Fruit fly (Drosophila melanogaster) whole organism, embryonic: Measurements from ENCODE around the gene Rad17.

Experiments
- Abd-B ChIP-seq: fragments of 200-800 bp; sonication (Bioruptor generic); optimal IDR thresholded peaks from 2 replicates; lab custom pipeline; 2018; ENCODE audit warnings: missing biosample characterization, mild to moderate bottlenecking, missing genetic modification characterization, moderate library complexity
- Aef1 ChIP-seq: fragments of 200-800 bp; sonication (Bioruptor generic); IDR thresholded peaks from 3 replicates; pipeline ENCODE4 v1.3.6; 2022; ENCODE audit warnings: missing biosample characterization, missing genetic modification characterization
- Bteb2 ChIP-seq: fragments of 200-800 bp; sonication (Bioruptor generic); optimal IDR thresholded peaks from 2 replicates; lab custom pipeline; 2016; ENCODE audit warnings: missing biosample characterization, missing genetic modification characterization
- CG10274 ChIP-seq: fragments of 200-800 bp; sonication (Bioruptor generic); optimal IDR thresholded peaks from 3 replicates; lab custom pipeline; 2017; ENCODE audit warnings: missing biosample characterization, mild to moderate bottlenecking, missing genetic modification characterization
- CG10462 ChIP-seq: fragments of 200-800 bp; sonication (Bioruptor generic); optimal IDR thresholded peaks from 2 replicates; lab custom pipeline; 2016; ENCODE audit warnings: missing biosample characterization, missing genetic modification characterization
- CG11504 ChIP-seq: fragments of 200-800 bp; sonication (Bioruptor generic); optimal IDR thresholded peaks from 3 replicates; lab custom pipeline; 2019; ENCODE audit warnings: missing biosample characterization, mild to moderate bottlenecking, missing genetic modification characterization, moderate library complexity
- CG11695 ChIP-seq: fragments of 200-800 bp; sonication (Bioruptor generic); IDR thresholded peaks from 3 replicates; pipeline ENCODE4 v1.3.6; 2022; ENCODE audit warnings: missing biosample characterization, missing genetic modification characterization
- CG11723 ChIP-seq: fragments of 200-800 bp; sonication (Bioruptor generic); optimal IDR thresholded peaks from 2 replicates; lab custom pipeline; 2017; ENCODE audit warnings: missing biosample characterization, mild to moderate bottlenecking, missing genetic modification characterization
- CG1233 ChIP-seq: fragments of 200-800 bp; sonication (Bioruptor generic); optimal IDR thresholded peaks from 4 replicates; lab custom pipeline; 2018; ENCODE audit warnings: missing biosample characterization, mild to moderate bottlenecking, missing genetic modification characterization
- CG1529 ChIP-seq: fragments of 200-800 bp; sonication (Bioruptor generic); optimal IDR thresholded peaks from 3 replicates; lab custom pipeline; 2018; ENCODE audit warnings: missing biosample characterization, missing genetic modification characterization
- CG17361 ChIP-seq: fragments of 200-800 bp; sonication (Bioruptor generic); IDR thresholded peaks from 3 replicates; pipeline ENCODE4 v1.3.6; 2022; ENCODE audit warnings: missing biosample characterization, missing genetic modification characterization
- CG18262 ChIP-seq: fragments of 200-800 bp; optimal IDR thresholded peaks from 3 replicates; lab custom pipeline; 2019; ENCODE audit warnings: missing biosample characterization, mild to moderate bottlenecking, missing genetic modification characterization, moderate library complexity
- CG2712 ChIP-seq: fragments of 200-800 bp; optimal IDR thresholded peaks from 3 replicates; lab custom pipeline; 2019; ENCODE audit warnings: missing biosample characterization, mild to moderate bottlenecking, missing genetic modification characterization, moderate library complexity
- CG2875 ChIP-seq: fragments of 200-800 bp; sonication (Bioruptor generic); optimal IDR thresholded peaks from 2 replicates; lab custom pipeline; 2017; ENCODE audit warnings: missing biosample characterization, mild to moderate bottlenecking, missing genetic modification characterization, missing genetic modification reagents
- CG4404 ChIP-seq: fragments of 200-800 bp; sonication (Bioruptor generic); IDR thresholded peaks from 2 replicates; pipeline ENCODE4 v1.3.6; 2022; ENCODE audit warnings: missing biosample characterization, missing genetic modification characterization
- CG4854 ChIP-seq: fragments of 200-800 bp; sonication (Bioruptor generic); optimal IDR thresholded peaks from 2 replicates; lab custom pipeline; 2016; ENCODE audit warnings: missing biosample characterization, missing genetic modification characterization, inconsistent platforms
- CG6689 ChIP-seq: fragments of 200-800 bp; sonication (Bioruptor generic); IDR thresholded peaks from 2 replicates; pipeline ENCODE4 v1.3.6; 2022; ENCODE audit warnings: missing biosample characterization, missing genetic modification characterization
- CG7271 ChIP-seq: fragments of 200-800 bp; sonication (Bioruptor generic); optimal IDR thresholded peaks from 2 replicates; lab custom pipeline; 2018; ENCODE audit warnings: missing biosample characterization, mild to moderate bottlenecking, missing genetic modification characterization, moderate library complexity
- CG8765 ChIP-seq: fragments of 200-800 bp; sonication (Bioruptor generic); IDR thresholded peaks from 2 replicates; pipeline ENCODE4 v1.3.6; 2022; ENCODE audit warnings: missing biosample characterization, missing genetic modification characterization
- Camta ChIP-seq: fragments of 200-800 bp; sonication (Bioruptor generic); optimal IDR thresholded peaks from 2 replicates; lab custom pipeline; 2016; ENCODE audit warnings: missing biosample characterization, missing genetic modification characterization
- CrebB ChIP-seq: fragments of 200-800 bp; sonication (Bioruptor generic); optimal IDR thresholded peaks from 3 replicates; lab custom pipeline; 2018; ENCODE audit warnings: missing biosample characterization, mild to moderate bottlenecking, missing genetic modification characterization
- D19B ChIP-seq: fragments of 200-800 bp; sonication (Bioruptor generic); optimal IDR thresholded peaks from 2 replicates; lab custom pipeline; 2017; ENCODE audit warnings: missing biosample characterization, mild to moderate bottlenecking, missing genetic modification characterization
- Drgx ChIP-seq: fragments of 200-800 bp; sonication (Bioruptor generic); IDR thresholded peaks from 2 replicates; pipeline ENCODE4 v1.3.6; 2022; ENCODE audit warnings: missing biosample characterization, missing genetic modification characterization
- E2f2 ChIP-seq: fragments of 200-800 bp; sonication (Bioruptor generic); IDR thresholded peaks from 2 replicates; pipeline ENCODE4 v1.3.6; 2022; ENCODE audit warnings: missing biosample characterization, missing genetic modification characterization
- Eip74EF ChIP-seq, 2 experiments: fragments of 200-800 bp in 1 of 2; fragments of >200 bp in 1 of 2; sonication (Bioruptor generic) in 1 of 2; optimal IDR thresholded peaks; 2 replicates each; lab custom pipeline; 2017 to 2019; ENCODE audit warnings: missing biosample characterization in 2 of 2, missing genetic modification characterization in 2 of 2, mild to moderate bottlenecking in 1 of 2, moderate library complexity in 1 of 2
- Hand ChIP-seq: fragments of 200-800 bp; sonication (Bioruptor generic); optimal IDR thresholded peaks from 2 replicates; lab custom pipeline; 2017; ENCODE audit warnings: mild to moderate bottlenecking, missing biosample characterization, missing genetic modification reagents, missing genetic modification characterization
- Hey ChIP-seq: fragments of 200-800 bp; sonication (Bioruptor generic); optimal IDR thresholded peaks from 3 replicates; lab custom pipeline; 2018; ENCODE audit warnings: missing biosample characterization, mild to moderate bottlenecking, missing genetic modification characterization
- Ptx1 ChIP-seq: fragments of 200-800 bp; sonication (Bioruptor generic); IDR thresholded peaks from 2 replicates; pipeline ENCODE4 v1.3.6; 2022; ENCODE audit warnings: missing biosample characterization, missing genetic modification characterization
- Sox102F ChIP-seq: fragments of 200-800 bp; sonication (Bioruptor generic); optimal IDR thresholded peaks from 2 replicates; lab custom pipeline; 2018; ENCODE audit warnings: missing biosample characterization, mild to moderate bottlenecking, missing genetic modification characterization, moderate library complexity
- Sry-δ ChIP-seq: fragments of 200-800 bp; sonication (Bioruptor generic); optimal IDR thresholded peaks from 2 replicates; lab custom pipeline; 2016; ENCODE audit warnings: missing biosample characterization, missing genetic modification characterization
- Xrp1 ChIP-seq: fragments of 200-800 bp; sonication (Bioruptor generic); IDR thresholded peaks from 2 replicates; pipeline ENCODE4 v1.3.6; 2022; ENCODE audit warnings: missing biosample characterization, missing genetic modification characterization
- az2 ChIP-seq: fragments of 200-800 bp; sonication (Bioruptor generic); optimal IDR thresholded peaks from 3 replicates; lab custom pipeline; 2016; ENCODE audit warnings: missing biosample characterization, missing genetic modification characterization
- chn ChIP-seq: fragments of 200-800 bp; sonication (Bioruptor generic); optimal IDR thresholded peaks from 2 replicates; lab custom pipeline; 2016; ENCODE audit warnings: missing biosample characterization, missing genetic modification characterization
- dan ChIP-seq: fragments of 200-800 bp; sonication (Bioruptor generic); IDR thresholded peaks from 2 replicates; pipeline ENCODE4 v1.3.6; 2022; ENCODE audit warnings: missing biosample characterization, missing genetic modification characterization
- dati ChIP-seq: fragments of 200-800 bp; sonication (Bioruptor generic); IDR thresholded peaks from 2 replicates; pipeline ENCODE4 v1.3.6; 2022; ENCODE audit warnings: missing biosample characterization, missing genetic modification characterization
- fd3F ChIP-seq: fragments of 200-800 bp; sonication (Bioruptor generic); optimal IDR thresholded peaks from 2 replicates; lab custom pipeline; 2018; ENCODE audit warnings: missing biosample characterization, mild to moderate bottlenecking, missing genetic modification characterization, moderate library complexity
- fd64A ChIP-seq: fragments of 200-800 bp; sonication (Bioruptor generic); optimal IDR thresholded peaks from 3 replicates; lab custom pipeline; 2018; ENCODE audit warnings: missing biosample characterization, mild to moderate bottlenecking, missing genetic modification characterization
- jing ChIP-seq: fragments of 200-800 bp; sonication (Bioruptor generic); optimal IDR thresholded peaks from 2 replicates; lab custom pipeline; 2018; ENCODE audit warnings: missing biosample characterization, mild to moderate bottlenecking, missing genetic modification characterization
- nerfin-2 ChIP-seq: fragments of 200-800 bp; sonication (Bioruptor generic); IDR thresholded peaks from 2 replicates; pipeline ENCODE4 v1.3.6; 2022; ENCODE audit warnings: missing biosample characterization, missing genetic modification characterization; ENCODE audit not compliant: partially characterized antibody
- oc ChIP-seq: fragments of 200-800 bp; sonication (Bioruptor generic); optimal IDR thresholded peaks from 2 replicates; lab custom pipeline; 2018; ENCODE audit warnings: missing biosample characterization, mild to moderate bottlenecking, missing genetic modification characterization, moderate library complexity
- onecut ChIP-seq: fragments of 200-800 bp; sonication (Bioruptor generic); IDR thresholded peaks from 2 replicates; pipeline ENCODE4 v1.3.6; 2022; ENCODE audit warnings: missing biosample characterization, missing genetic modification characterization
- pan ChIP-seq, 4 experiments: fragments of >200 bp in 3 of 4; fragments of 200-800 bp in 1 of 4; sonication (Bioruptor generic) in 1 of 4; optimal IDR thresholded peaks in 3 of 4; IDR thresholded peaks in 1 of 4; 2 replicates each; pipeline versions ENCODE4 v1.3.6 to Lab custom; 2017 to 2022; ENCODE audit warnings: missing biosample characterization in 2 of 4, missing genetic modification characterization in 2 of 4, mixed read lengths in 1 of 4
- phol ChIP-seq: fragments of 200-800 bp; sonication (Bioruptor generic); optimal IDR thresholded peaks from 3 replicates; lab custom pipeline; 2018; ENCODE audit warnings: missing biosample characterization, mild to moderate bottlenecking, missing genetic modification characterization, moderate library complexity
- sens ChIP-seq: fragments of 200-800 bp; sonication (Bioruptor generic); peaks from one replicate; lab custom pipeline; 2016; ENCODE audit warnings: missing biosample characterization, missing genetic modification characterization
- sqz ChIP-seq: fragments of 200-800 bp; sonication (Bioruptor generic); optimal IDR thresholded peaks from 3 replicates; lab custom pipeline; 2018; ENCODE audit warnings: missing biosample characterization, mild to moderate bottlenecking, missing genetic modification characterization
- tgo ChIP-seq: fragments of 200-800 bp; sonication (Bioruptor generic); IDR thresholded peaks from 3 replicates; pipeline ENCODE4 v1.3.6; 2022; ENCODE audit warnings: missing biosample characterization, missing genetic modification characterization
- twi ChIP-seq: fragments of 200-800 bp; optimal IDR thresholded peaks from 2 replicates; lab custom pipeline; 2019; ENCODE audit warnings: missing biosample characterization, mild to moderate bottlenecking, missing genetic modification characterization, moderate library complexity
- vnd ChIP-seq: fragments of 200-800 bp; sonication (Bioruptor generic); IDR thresholded peaks from 3 replicates; pipeline ENCODE4 v1.3.6; 2022; ENCODE audit warnings: missing biosample characterization, missing genetic modification characterization; ENCODE audit not compliant: partially characterized antibody
- vvl ChIP-seq: fragments of 200-800 bp; sonication (Bioruptor generic); IDR thresholded peaks from 2 replicates; pipeline ENCODE4 v1.3.6; 2022; ENCODE audit warnings: missing biosample characterization, missing genetic modification characterization
- yki ChIP-seq: fragments of >200 bp; optimal IDR thresholded peaks from 3 replicates; lab custom pipeline; 2018
- zen2 ChIP-seq: fragments of 200-800 bp; sonication (Bioruptor generic); IDR thresholded peaks from 3 replicates; pipeline ENCODE4 v1.3.6; 2022; ENCODE audit warnings: missing biosample characterization, missing genetic modification characterization; ENCODE audit not compliant: partially characterized antibody

Gene Rad17

dm6 chr3R:14683928-14684327 is 20.9 kb upstream of the Rad17 start (continued):
- TF ChIP-seq dati (GFP tag; lab: Robert Waterston, UW) (no peak), nerfin-2 (GFP tag; lab: Robert Waterston, UW) (no peak), CG11504 (peak; percentile 4), Abd-B (no peak), CG11695 (GFP tag; lab: Robert Waterston, UW) (no peak), CrebB (no peak), CG10274 (GFP tag; lab: Kevin White, UChicago) (no peak), vnd (GFP tag; lab: Robert Waterston, UW) (no peak), CG1529 (no peak), Aef1 (GFP tag; lab: Robert Waterston, UW) (no peak), Drgx (GFP tag; lab: Robert Waterston, UW) (peak; percentile 79), CG10462 (GFP tag; lab: Kevin White, UChicago) (no peak), Hand (no peak), dan (GFP tag; lab: Robert Waterston, UW) (no peak), phol (tag; lab: Kevin White, UChicago) (peak; percentile 31), zen2 (GFP tag; lab: Robert Waterston, UW) (no peak), Sry-δ (no peak), onecut (GFP tag; lab: Robert Waterston, UW) (no peak), CG4854 (no peak), CG4404 (GFP tag; lab: Robert Waterston, UW) (no peak), CG8765 (GFP tag; lab: Robert Waterston, UW) (no peak), Camta (no peak), Eip74EF (GFP tag; optimal IDR thresholded peaks at IDR 0.05; lab: Kevin White, UChicago) (peak in 1 of 2 experiments; percentile 19), yki (lab: Kevin White, UChicago) (no peak), tgo (GFP tag; lab: Robert Waterston, UW) (peak; percentile 30; the same call in 1 of the 3 replicates), Ptx1 (GFP tag; lab: Robert Waterston, UW) (peak; percentile 36; the same call in 1 of the 2 replicates), CG2875 (GFP tag; lab: Kevin White, UChicago) (no peak), sqz (GFP tag; lab: Kevin White, UChicago) (no peak), jing (no peak), fd3F (GFP tag; lab: Kevin White, UChicago) (no peak), CG11723 (GFP tag; lab: Kevin White, UChicago) (no peak), fd64A (GFP tag; lab: Kevin White, UChicago) (no peak), E2f2 (GFP tag; lab: Robert Waterston, UW) (no peak), Hey (tag; lab: Kevin White, UChicago) (no peak), vvl (GFP tag; lab: Robert Waterston, UW) (0 out of 2 replicates have a peak, but pooled peaks have one; percentile 20), pan (optimal IDR thresholded peaks at IDR 0.05; lab: Kevin White, UChicago) (no peak), pan (GFP tag; optimal IDR thresholded peaks at IDR 0.05 in 1 of 2, IDR thresholded peaks at IDR 0.05 in 1 of 2) (peak in 1 of 2 experiments; percentile 38), oc (tag; lab: Kevin White, UChicago) (no peak), D19B (no peak), az2 (GFP tag; lab: Kevin White, UChicago) (no peak), CG17361 (GFP tag; lab: Robert Waterston, UW) (no peak), chn (GFP tag; lab: Kevin White, UChicago) (no peak), CG18262 (tag; lab: Kevin White, UChicago) (peak; percentile 0), CG7271 (tag; lab: Kevin White, UChicago) (no peak), twi (tag; lab: Kevin White, UChicago) (no peak), Sox102F (GFP tag; lab: Kevin White, UChicago) (no peak), CG2712 (tag; lab: Kevin White, UChicago) (peak; percentile 23), CG1233 (GFP tag; lab: Kevin White, UChicago) (no peak), Bteb2 (GFP tag; lab: Kevin White, UChicago) (no peak), sens (GFP tag; lab: Kevin White, UChicago) (peak; percentile 83), Xrp1 (GFP tag; lab: Robert Waterston, UW) (0 out of 2 replicates have a peak, but pooled peaks have one; percentile 11), CG6689 (peak; percentile 35; the same call in 1 of the 2 replicates)
